Worm (Caenorhabditis elegans) whole organism, L1 larva: ENCODE data around the gene twk-18.

Source experiments
- ama-1 ChIP-seq: fragments of 150-350 bp; optimal IDR thresholded peaks from 2 replicates; lab custom pipeline; 2014
- ceh-8 ChIP-seq: fragments of 200-800 bp; sonication (Bioruptor generic); optimal IDR thresholded peaks from 2 replicates; lab custom pipeline; 2018; ENCODE audit warnings: mild to moderate bottlenecking, missing genetic modification characterization, moderate library complexity, missing compliant biosample characterization
- fkh-10 ChIP-seq: sonication (generic microtip); optimal IDR thresholded peaks from 2 replicates; lab custom pipeline; 2017; ENCODE audit warnings: missing biosample characterization, missing genetic modification reagents, missing genetic modification characterization
- fkh-4 ChIP-seq: sonication (generic microtip); optimal IDR thresholded peaks from 2 replicates; lab custom pipeline; 2016; ENCODE audit warnings: missing compliant biosample characterization, missing genetic modification characterization, borderline replicate concordance
- lin-15B ChIP-seq: fragments of 150-350 bp; sonication (generic microtip); optimal IDR thresholded peaks from 3 replicates; lab custom pipeline; 2014; ENCODE audit warnings: missing biosample characterization, missing genetic modification characterization
- lin-35 ChIP-seq, 2 experiments: fragments of 150-350 bp; optimal IDR thresholded peaks; 2 replicates each; lab custom pipeline; 2014; ENCODE audit warnings: missing biosample characterization in 2 of 2, missing genetic modification characterization in 2 of 2, missing genetic modification reagents in 2 of 2
- lir-3 ChIP-seq: sonication (generic microtip); optimal IDR thresholded peaks from 2 replicates; lab custom pipeline; 2016; ENCODE audit warnings: mild to moderate bottlenecking, missing genetic modification characterization, moderate library complexity, missing compliant biosample characterization; ENCODE audit not compliant: poor library complexity
- nhr-19 ChIP-seq: fragments of 200-800 bp; sonication (Bioruptor generic); conservative IDR thresholded peaks from 2 replicates; pipeline ENCODE4 v1.3.6; 2022; ENCODE audit warnings: missing genetic modification characterization, missing compliant biosample characterization
- nhr-28 ChIP-seq: fragments of 150-350 bp; optimal IDR thresholded peaks from 2 replicates; lab custom pipeline; 2014; ENCODE audit warnings: missing biosample characterization, missing genetic modification characterization
- nhr-76 ChIP-seq: sonication (generic microtip); optimal IDR thresholded peaks from 2 replicates; lab custom pipeline; 2017; ENCODE audit warnings: missing biosample characterization, missing genetic modification characterization
- pag-3 ChIP-seq: sonication (generic microtip); optimal IDR thresholded peaks from 2 replicates; lab custom pipeline; 2017; ENCODE audit warnings: missing genetic modification characterization, mild to moderate bottlenecking, missing compliant biosample characterization, antibody characterized with exemption, borderline replicate concordance; ENCODE audit not compliant: insufficient read depth
- snpc-4 ChIP-seq: fragments of 150-350 bp; optimal IDR thresholded peaks from 2 replicates; lab custom pipeline; 2014; ENCODE audit warnings: missing biosample characterization, missing genetic modification characterization
- swsn-7 ChIP-seq: sonication (generic microtip); optimal IDR thresholded peaks from 2 replicates; lab custom pipeline; 2016; ENCODE audit warnings: missing genetic modification characterization, missing compliant biosample characterization
- ztf-4 ChIP-seq: fragments of 150-350 bp; optimal IDR thresholded peaks from 2 replicates; lab custom pipeline; 2014; ENCODE audit warnings: missing biosample characterization, missing genetic modification characterization

DNA sequence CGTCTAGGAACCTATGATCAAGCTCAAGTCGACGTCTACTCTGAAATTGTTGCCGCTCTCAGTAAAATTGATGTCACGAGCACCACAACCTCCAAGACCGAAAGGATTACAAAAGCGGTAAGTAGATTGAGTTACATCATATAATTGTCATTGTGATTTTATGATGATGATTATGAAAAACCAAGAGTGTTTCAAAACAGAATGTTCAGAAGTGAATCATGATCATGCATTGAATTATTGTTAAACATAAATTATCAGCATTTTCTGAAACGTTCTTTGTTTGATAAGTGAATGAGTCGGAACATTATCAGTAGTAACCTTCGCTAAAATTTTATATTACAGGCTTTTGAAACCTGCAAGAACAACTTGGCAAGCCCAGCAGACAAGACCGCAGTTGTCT is 47.2 kb downstream of the twk-18 start:
- TF ChIP-seq ama-1, result no peak
- TF ChIP-seq nhr-28 (tag; lab: Kevin White, UChicago), result no peak
- TF ChIP-seq fkh-10 (GFP tag; lab: Kevin White, UChicago), result no peak
- TF ChIP-seq nhr-19 (GFP tag; lab: Robert Waterston, UW), result no peak
- TF ChIP-seq swsn-7 (tag; lab: Kevin White, UChicago), result no peak
- TF ChIP-seq lin-35 (GFP tag; optimal IDR thresholded peaks at IDR 0.05; lab: Kevin White, UChicago), result no peak
- no peak for TF ChIP-seq fkh-4 (tag; lab: Kevin White, UChicago)
- TF ChIP-seq lir-3, result no peak
- no peak for TF ChIP-seq ztf-4 (tag; lab: Kevin White, UChicago)
- TF ChIP-seq nhr-76, result no peak
- no peak for TF ChIP-seq lin-15B
- no peak for TF ChIP-seq ceh-8
- TF ChIP-seq snpc-4 (tag; lab: Kevin White, UChicago), result no peak
- TF ChIP-seq pag-3 (tag; lab: Kevin White, UChicago), result no peak
